Fruit fly (Drosophila melanogaster) whole organism, embryonic: ENCODE measurements around the gene Cpr65Az.

Source experiments
- Atf3 ChIP-seq: fragments of 200-800 bp; sonication (Bioruptor generic); optimal IDR thresholded peaks from 3 replicates; lab custom pipeline; 2016; ENCODE audit warnings: missing biosample characterization, missing genetic modification characterization
- C15 ChIP-seq: fragments of 200-800 bp; sonication (Bioruptor generic); IDR thresholded peaks from 3 replicates; pipeline ENCODE4 v1.3.6; 2022; ENCODE audit warnings: missing biosample characterization, missing genetic modification characterization
- CG10462 ChIP-seq: fragments of 200-800 bp; sonication (Bioruptor generic); optimal IDR thresholded peaks from 2 replicates; lab custom pipeline; 2016; ENCODE audit warnings: missing biosample characterization, missing genetic modification characterization
- CG11456 ChIP-seq: fragments of 200-800 bp; sonication (Bioruptor generic); IDR thresholded peaks from 3 replicates; pipeline ENCODE4 v1.3.6; 2022; ENCODE audit warnings: missing biosample characterization, missing genetic modification characterization
- CG11695 ChIP-seq: fragments of 200-800 bp; sonication (Bioruptor generic); IDR thresholded peaks from 3 replicates; pipeline ENCODE4 v1.3.6; 2022; ENCODE audit warnings: missing biosample characterization, missing genetic modification characterization
- CG12391 ChIP-seq: fragments of 200-800 bp; sonication (Bioruptor generic); optimal IDR thresholded peaks from 3 replicates; lab custom pipeline; 2018; ENCODE audit warnings: missing biosample characterization, mild to moderate bottlenecking, missing genetic modification characterization, moderate library complexity
- CG12659 ChIP-seq: fragments of 200-800 bp; sonication (Bioruptor generic); optimal IDR thresholded peaks from 3 replicates; lab custom pipeline; 2017; ENCODE audit warnings: mild to moderate bottlenecking, missing biosample characterization, missing genetic modification reagents, missing genetic modification characterization
- CG1529 ChIP-seq: fragments of 200-800 bp; sonication (Bioruptor generic); optimal IDR thresholded peaks from 3 replicates; lab custom pipeline; 2018; ENCODE audit warnings: missing biosample characterization, missing genetic modification characterization
- CG1602 ChIP-seq: fragments of 200-800 bp; sonication (Bioruptor generic); optimal IDR thresholded peaks from 3 replicates; lab custom pipeline; 2016; ENCODE audit warnings: missing biosample characterization, missing genetic modification characterization
- CG4282 ChIP-seq: fragments of 200-800 bp; sonication (Bioruptor generic); optimal IDR thresholded peaks from 2 replicates; lab custom pipeline; 2016; ENCODE audit warnings: missing biosample characterization, missing genetic modification characterization
- CG43689 ChIP-seq: fragments of 200-800 bp; sonication (Bioruptor generic); IDR thresholded peaks from 2 replicates; pipeline ENCODE4 v1.3.6; 2022; ENCODE audit warnings: missing biosample characterization, missing genetic modification characterization
- CG4854 ChIP-seq: fragments of 200-800 bp; sonication (Bioruptor generic); optimal IDR thresholded peaks from 2 replicates; lab custom pipeline; 2016; ENCODE audit warnings: missing biosample characterization, missing genetic modification characterization, inconsistent platforms
- CG6791 ChIP-seq: fragments of 200-800 bp; sonication (Bioruptor generic); IDR thresholded peaks from 3 replicates; pipeline ENCODE4 v1.3.6; 2022; ENCODE audit warnings: missing biosample characterization, missing genetic modification characterization; ENCODE audit not compliant: partially characterized antibody
- CG7357 ChIP-seq: fragments of 200-800 bp; sonication (Bioruptor generic); IDR thresholded peaks from 3 replicates; pipeline ENCODE4 v1.3.6; 2022; ENCODE audit warnings: missing biosample characterization, missing genetic modification characterization
- CG7372 ChIP-seq: fragments of 200-800 bp; sonication (Bioruptor generic); IDR thresholded peaks from 2 replicates; pipeline ENCODE4 v1.3.6; 2022; ENCODE audit warnings: missing biosample characterization, missing genetic modification characterization
- CG8944 ChIP-seq: fragments of 200-800 bp; sonication (Bioruptor generic); optimal IDR thresholded peaks from 3 replicates; lab custom pipeline; 2016; ENCODE audit warnings: missing biosample characterization, missing genetic modification characterization
- CkIIα-i1 ChIP-seq: fragments of 200-800 bp; sonication (Bioruptor generic); IDR thresholded peaks from 2 replicates; pipeline ENCODE4 v1.3.6; 2022; ENCODE audit warnings: missing biosample characterization, missing genetic modification characterization
- D ChIP-seq, 2 experiments: fragments of 200-800 bp in 1 of 2; fragments of >200 bp in 1 of 2; sonication (Bioruptor generic) in 1 of 2; optimal IDR thresholded peaks; 2 replicates in 1 of 2; 3 replicates in 1 of 2; lab custom pipeline; 2017; ENCODE audit warnings: mild to moderate bottlenecking in 1 of 2, missing biosample characterization in 1 of 2, missing genetic modification characterization in 1 of 2, missing genetic modification reagents in 1 of 2
- Elba2 ChIP-seq: fragments of 200-800 bp; sonication (Bioruptor generic); optimal IDR thresholded peaks from 3 replicates; lab custom pipeline; 2016; ENCODE audit warnings: missing biosample characterization, missing genetic modification characterization
- HmgD ChIP-seq: fragments of 200-800 bp; sonication (Bioruptor generic); optimal IDR thresholded peaks from 3 replicates; lab custom pipeline; 2016; ENCODE audit warnings: missing biosample characterization, missing genetic modification characterization
- Hsf ChIP-seq: fragments of 200-800 bp; sonication (Bioruptor generic); optimal IDR thresholded peaks from 3 replicates; lab custom pipeline; 2016; ENCODE audit warnings: missing biosample characterization, missing genetic modification characterization
- Kr ChIP-seq: fragments of 200-800 bp; sonication (Bioruptor generic); optimal IDR thresholded peaks from 2 replicates; lab custom pipeline; 2017; ENCODE audit warnings: missing biosample characterization, mild to moderate bottlenecking, missing genetic modification characterization
- Lim3 ChIP-seq: fragments of 200-800 bp; sonication (Bioruptor generic); IDR thresholded peaks from 2 replicates; pipeline ENCODE4 v1.3.6; 2022; ENCODE audit warnings: missing biosample characterization, missing genetic modification characterization
- NC2α ChIP-seq: fragments of 200-800 bp; sonication (Bioruptor generic); optimal IDR thresholded peaks from 2 replicates; lab custom pipeline; 2016; ENCODE audit warnings: missing biosample characterization, missing genetic modification characterization
- NC2β ChIP-seq: fragments of 200-800 bp; sonication (Bioruptor generic); optimal IDR thresholded peaks from 2 replicates; lab custom pipeline; 2016; ENCODE audit warnings: missing biosample characterization, missing genetic modification characterization
- NK7.1 ChIP-seq: fragments of 200-800 bp; sonication (Bioruptor generic); optimal IDR thresholded peaks from 3 replicates; lab custom pipeline; 2016; ENCODE audit warnings: missing biosample characterization, missing genetic modification characterization
- Rfx ChIP-seq: fragments of 200-800 bp; sonication (Bioruptor generic); IDR thresholded peaks from 2 replicates; pipeline ENCODE4 v1.3.6; 2022; ENCODE audit warnings: missing biosample characterization, missing genetic modification characterization
- Spps ChIP-seq: fragments of 200-800 bp; sonication (Bioruptor generic); optimal IDR thresholded peaks from 2 replicates; lab custom pipeline; 2018; ENCODE audit warnings: missing biosample characterization, mild to moderate bottlenecking, missing genetic modification characterization
- Sry-β ChIP-seq: fragments of 200-800 bp; sonication (Bioruptor generic); optimal IDR thresholded peaks from 2 replicates; lab custom pipeline; 2018; ENCODE audit warnings: missing biosample characterization, mild to moderate bottlenecking, missing genetic modification characterization, moderate library complexity
- Stat92E ChIP-seq, 3 experiments: fragments of >200 bp in 2 of 3; fragments of 200-800 bp in 1 of 3; sonication (Bioruptor generic) in 1 of 3; optimal IDR thresholded peaks; 2 replicates each; lab custom pipeline; 2017 to 2019; ENCODE audit warnings: missing biosample characterization in 3 of 3, missing genetic modification characterization in 3 of 3, mild to moderate bottlenecking in 1 of 3, moderate library complexity in 1 of 3
- Trl ChIP-seq, 3 experiments: fragments of >200 bp in 2 of 3; fragments of 200-800 bp in 1 of 3; sonication (Bioruptor generic) in 1 of 3; optimal IDR thresholded peaks; 2 replicates in 1 of 3; 3 replicates in 2 of 3; lab custom pipeline; 2016 to 2017; ENCODE audit warnings: missing biosample characterization in 1 of 3, missing genetic modification characterization in 1 of 3
- ap ChIP-seq: fragments of 200-800 bp; sonication (Bioruptor generic); IDR thresholded peaks from 2 replicates; pipeline ENCODE4 v1.3.6; 2022; ENCODE audit warnings: missing biosample characterization, missing genetic modification characterization
- ara ChIP-seq: fragments of 200-800 bp; sonication (Bioruptor generic); IDR thresholded peaks from 2 replicates; pipeline ENCODE4 v1.3.6; 2022; ENCODE audit warnings: missing biosample characterization, missing genetic modification characterization
- ato ChIP-seq: fragments of 200-800 bp; sonication (Bioruptor generic); IDR thresholded peaks from 2 replicates; pipeline ENCODE4 v1.3.6; 2022; ENCODE audit warnings: missing biosample characterization, missing genetic modification characterization; ENCODE audit not compliant: partially characterized antibody
- ci ChIP-seq: fragments of 200-800 bp; sonication (Bioruptor generic); IDR thresholded peaks from 3 replicates; pipeline ENCODE4 v1.3.6; 2022; ENCODE audit warnings: missing biosample characterization, missing genetic modification characterization
- crol ChIP-seq: fragments of 200-800 bp; sonication (Bioruptor generic); IDR thresholded peaks from 2 replicates; pipeline ENCODE4 v1.3.6; 2022; ENCODE audit warnings: missing biosample characterization, missing genetic modification characterization
- disco-r ChIP-seq: fragments of 200-800 bp; sonication (Bioruptor generic); optimal IDR thresholded peaks from 2 replicates; lab custom pipeline; 2016; ENCODE audit warnings: missing biosample characterization, missing genetic modification characterization
- exex ChIP-seq: fragments of 200-800 bp; sonication (Bioruptor generic); optimal IDR thresholded peaks from 4 replicates; lab custom pipeline; 2018; ENCODE audit warnings: missing biosample characterization, mild to moderate bottlenecking, missing genetic modification characterization, moderate library complexity
- eyg ChIP-seq: fragments of 200-800 bp; sonication (Bioruptor generic); optimal IDR thresholded peaks from 3 replicates; lab custom pipeline; 2016; ENCODE audit warnings: missing biosample characterization, missing genetic modification characterization
- fu2 ChIP-seq: fragments of 200-800 bp; sonication (Bioruptor generic); optimal IDR thresholded peaks from 2 replicates; lab custom pipeline; 2016; ENCODE audit warnings: missing biosample characterization, missing genetic modification characterization
- gce ChIP-seq: fragments of 200-800 bp; sonication (Bioruptor generic); IDR thresholded peaks from 3 replicates; pipeline ENCODE4 v1.3.6; 2022; ENCODE audit warnings: missing biosample characterization, missing genetic modification characterization
- gem ChIP-seq: fragments of 200-800 bp; sonication (Bioruptor generic); optimal IDR thresholded peaks from 2 replicates; lab custom pipeline; 2019; ENCODE audit warnings: missing biosample characterization, mild to moderate bottlenecking, missing genetic modification characterization, moderate library complexity
- hth ChIP-seq: fragments of >200 bp; optimal IDR thresholded peaks from 2 replicates; lab custom pipeline; 2017; ENCODE audit warnings: inconsistent platforms
- knrl ChIP-seq: fragments of 200-800 bp; sonication (Bioruptor generic); IDR thresholded peaks from 3 replicates; pipeline ENCODE4 v1.3.6; 2022; ENCODE audit warnings: missing biosample characterization, missing genetic modification characterization; ENCODE audit not compliant: partially characterized antibody
- nom ChIP-seq: fragments of 200-800 bp; sonication (Bioruptor generic); optimal IDR thresholded peaks from 2 replicates; lab custom pipeline; 2017; ENCODE audit warnings: missing biosample characterization, missing genetic modification characterization, mild to moderate bottlenecking, moderate library complexity, missing genetic modification reagents
- pho ChIP-seq: fragments of 200-800 bp; sonication (Bioruptor generic); optimal IDR thresholded peaks from 2 replicates; lab custom pipeline; 2016; ENCODE audit warnings: missing biosample characterization, missing genetic modification characterization
- tup ChIP-seq: fragments of 200-800 bp; sonication (Bioruptor generic); optimal IDR thresholded peaks from 2 replicates; lab custom pipeline; 2016; ENCODE audit warnings: missing biosample characterization, mild to moderate bottlenecking, missing genetic modification characterization, moderate library complexity

The Cpr65Az gene

dm6 chr3L:6184884-6185438 is 24.3 kb downstream of the Cpr65Az start, which contains the start of the genes D19B and CG43293 (continued):
- TF ChIP-seq nom (GFP tag; lab: Kevin White, UChicago) = peak; percentile 80
- TF ChIP-seq CG43689 (GFP tag; lab: Robert Waterston, UW) = peak; percentile 70
- peak; percentile 88 for TF ChIP-seq ara (GFP tag; lab: Robert Waterston, UW)
- peak; percentile 77 for TF ChIP-seq Atf3 (GFP tag; lab: Kevin White, UChicago)
- peak; percentile 84 for TF ChIP-seq tup (GFP tag; lab: Kevin White, UChicago)
- peak; percentile 90 for TF ChIP-seq gem (tag; lab: Kevin White, UChicago)
- peak; percentile 85 for TF ChIP-seq pho (GFP tag; lab: Kevin White, UChicago)
- no peak for TF ChIP-seq exex (tag; lab: Kevin White, UChicago)
- TF ChIP-seq knrl = peak; percentile 49
- TF ChIP-seq C15 (GFP tag; lab: Robert Waterston, UW) = peak; percentile 89
- peak; percentile 92 for TF ChIP-seq CG12391
- TF ChIP-seq Spps = peak; percentile 74
- TF ChIP-seq CG12659 (GFP tag; lab: Kevin White, UChicago) = peak; percentile 95
- peak; percentile 54; the same call in 1 of the 3 replicates for TF ChIP-seq CG7357
- TF ChIP-seq Lim3 (GFP tag; lab: Robert Waterston, UW) = peak; percentile 69
- peak; percentile 90 for TF ChIP-seq CG11695 (GFP tag; lab: Robert Waterston, UW)
- TF ChIP-seq CG4282 (GFP tag; lab: Kevin White, UChicago) = peak; percentile 70
- peak; percentile 59; the same call in 2 of the 3 replicates for TF ChIP-seq CG6791 (GFP tag; lab: Robert Waterston, UW)
- peak; percentile 73 for TF ChIP-seq CG7372 (GFP tag; lab: Robert Waterston, UW)

- TF ChIP-seq hth (lab: Kevin White, UChicago) (no peak), CkIIα-i1 (GFP tag; lab: Robert Waterston, UW) (no peak), Trl (optimal IDR thresholded peaks at IDR 0.05; lab: Kevin White, UChicago) (no peak), Trl (GFP tag; optimal IDR thresholded peaks at IDR 0.05; lab: Kevin White, UChicago) (peak; percentile 54), CG4854 (GFP tag; lab: Kevin White, UChicago) (no peak), D (optimal IDR thresholded peaks at IDR 0.05; lab: Kevin White, UChicago) (no peak), D (GFP tag; optimal IDR thresholded peaks at IDR 0.05; lab: Kevin White, UChicago) (peak; percentile 14), NC2α (GFP tag; lab: Kevin White, UChicago) (no peak), Rfx (GFP tag; lab: Robert Waterston, UW) (peak; percentile 85), fu2 (GFP tag; lab: Kevin White, UChicago) (peak; percentile 9), crol (no peak), NC2β (GFP tag; lab: Kevin White, UChicago) (peak; percentile 31), CG10462 (GFP tag; lab: Kevin White, UChicago) (no peak), ci (GFP tag; lab: Robert Waterston, UW) (peak; percentile 75), CG1529 (no peak), HmgD (peak; percentile 62), Hsf (GFP tag; lab: Kevin White, UChicago) (peak; percentile 41), NK7.1 (GFP tag; lab: Kevin White, UChicago) (no peak), gce (GFP tag; lab: Robert Waterston, UW) (0 out of 3 replicates have a peak, but pooled peaks have one; percentile 25), disco-r (no peak), Stat92E (GFP tag; optimal IDR thresholded peaks at IDR 0.05; lab: Kevin White, UChicago) (no peak), CG8944 (GFP tag; lab: Kevin White, UChicago) (peak; percentile 52), Sry-β (GFP tag; lab: Kevin White, UChicago) (no peak), Elba2 (GFP tag; lab: Kevin White, UChicago) (peak; percentile 97), Kr (no peak), eyg (no peak), ap (GFP tag; lab: Robert Waterston, UW) (no peak), CG1602 (GFP tag; lab: Kevin White, UChicago) (no peak), CG11456 (GFP tag; lab: Robert Waterston, UW) (peak; percentile 78), ato (GFP tag; lab: Robert Waterston, UW) (no peak)
Observed at dm6 chr3L:6188995-6189927, 28.6 kb downstream of the Cpr65Az start, which contains the start of the genes D19A and CG7386. Gene D19A, minus strand, starts transcription at chr3L:6189123. Gene CG7386, plus strand, starts transcription at chr3L:6189745.
